Fruit fly (Drosophila melanogaster) Kc167 (cell line): ENCODE results near the gene Grik.

Source experiments
- Myc ChIP-seq: fragments of >200 bp; optimal IDR thresholded peaks from 2 replicates; lab custom pipeline; 2017; ENCODE audit warnings: missing external identifiers
- Sin3A ChIP-seq: fragments of >200 bp; optimal IDR thresholded peaks from 2 replicates; lab custom pipeline; 2018; ENCODE audit warnings: missing external identifiers
- h ChIP-seq: fragments of >200 bp; optimal IDR thresholded peaks from 3 replicates; lab custom pipeline; 2018; ENCODE audit warnings: missing external identifiers
- insv ChIP-seq: fragments of >200 bp; optimal IDR thresholded peaks from 3 replicates; lab custom pipeline; 2018; ENCODE audit warnings: missing external identifiers
- psq ChIP-seq: fragments of >200 bp; optimal IDR thresholded peaks from 2 replicates; lab custom pipeline; 2017; ENCODE audit warnings: missing external identifiers
- ttk ChIP-seq: sonication (Bioruptor generic); optimal IDR thresholded peaks from 2 replicates; lab custom pipeline; 2017; ENCODE audit warnings: missing external identifiers

DNA sequence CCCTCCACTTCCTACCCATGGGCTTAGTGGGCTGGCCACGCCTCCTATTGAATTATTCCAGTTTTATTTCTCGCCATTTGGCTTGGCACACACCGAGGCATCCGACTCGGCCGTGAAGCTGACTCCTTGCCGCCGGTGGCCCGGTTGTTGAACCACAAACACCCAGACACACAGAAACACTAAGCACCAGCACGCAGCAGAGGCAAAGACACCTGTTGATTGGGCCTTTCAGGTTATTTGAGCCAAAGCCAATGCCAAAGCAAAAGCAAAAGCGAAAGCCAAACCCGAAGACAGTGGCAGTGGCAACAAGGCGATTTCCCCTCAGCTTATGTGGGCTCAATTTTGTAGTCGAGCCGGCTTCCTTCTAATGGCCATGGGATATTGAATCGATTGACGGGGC lies 45.0 kb downstream of the Grik start:
- no peak for TF ChIP-seq Myc
- no peak for TF ChIP-seq h (lab: Kevin White, UChicago)
- TF ChIP-seq psq (lab: Kevin White, UChicago) = no peak
- no peak for TF ChIP-seq insv
- no peak for TF ChIP-seq Sin3A
- TF ChIP-seq ttk = no peak
